Fruit fly (Drosophila melanogaster) whole organism, adult: ENCODE results near the gene Corp.

Experiments used
- CG11617 ChIP-seq: fragments of 200-800 bp; sonication (Bioruptor generic); optimal IDR thresholded peaks from 2 replicates; lab custom pipeline; 2017; ENCODE audit warnings: mild to moderate bottlenecking, missing biosample characterization, missing genetic modification reagents, missing genetic modification characterization
- CG5204 ChIP-seq: fragments of 200-800 bp; sonication (Bioruptor generic); optimal IDR thresholded peaks from 2 replicates; lab custom pipeline; 2016; ENCODE audit warnings: missing biosample characterization, missing genetic modification characterization
- bab1 ChIP-seq: fragments of 200-800 bp; sonication (Bioruptor generic); optimal IDR thresholded peaks from 3 replicates; lab custom pipeline; 2019; ENCODE audit warnings: missing biosample characterization, mild to moderate bottlenecking, missing genetic modification characterization, moderate library complexity
- ovo ChIP-seq: fragments of 200-800 bp; sonication (Bioruptor generic); optimal IDR thresholded peaks from 2 replicates; lab custom pipeline; 2016; ENCODE audit warnings: missing biosample characterization, missing genetic modification characterization

dm6 chrX:8231241-8232028 lies 39.8 kb downstream of the Corp start:
- no peak for TF ChIP-seq ovo
- TF ChIP-seq CG5204 (GFP tag; lab: Kevin White, UChicago) = no peak
- TF ChIP-seq CG11617 (GFP tag; lab: Kevin White, UChicago) = peak; percentile 50
- peak; percentile 16 for TF ChIP-seq bab1 (GFP tag; lab: Kevin White, UChicago)
